Fruit fly (Drosophila melanogaster) whole organism, embryonic: ENCODE data around the gene CG1632.

Source experiments
- CG12391 ChIP-seq: fragments of 200-800 bp; sonication (Bioruptor generic); optimal IDR thresholded peaks from 3 replicates; lab custom pipeline; 2018; ENCODE audit warnings: missing biosample characterization, mild to moderate bottlenecking, missing genetic modification characterization, moderate library complexity
- CG13894 ChIP-seq: fragments of 200-800 bp; sonication (Bioruptor generic); optimal IDR thresholded peaks from 3 replicates; lab custom pipeline; 2018; ENCODE audit warnings: missing biosample characterization, mild to moderate bottlenecking, missing genetic modification characterization, moderate library complexity
- CG15073 ChIP-seq: fragments of 200-800 bp; sonication (Bioruptor generic); optimal IDR thresholded peaks from 2 replicates; lab custom pipeline; 2016; ENCODE audit warnings: missing biosample characterization, missing genetic modification characterization
- CG15479 ChIP-seq: fragments of 200-800 bp; sonication (Bioruptor generic); optimal IDR thresholded peaks from 3 replicates; lab custom pipeline; 2019; ENCODE audit warnings: missing biosample characterization, mild to moderate bottlenecking, missing genetic modification characterization, moderate library complexity
- CG1647 ChIP-seq: fragments of 200-800 bp; sonication (Bioruptor generic); optimal IDR thresholded peaks from 3 replicates; lab custom pipeline; 2016; ENCODE audit warnings: missing biosample characterization, missing genetic modification characterization
- CG17359 ChIP-seq: fragments of 200-800 bp; sonication (Bioruptor generic); optimal IDR thresholded peaks from 3 replicates; lab custom pipeline; 2018; ENCODE audit warnings: missing biosample characterization, mild to moderate bottlenecking, missing genetic modification characterization, moderate library complexity
- CG17385 ChIP-seq: fragments of 200-800 bp; sonication (Bioruptor generic); optimal IDR thresholded peaks from 3 replicates; lab custom pipeline; 2018; ENCODE audit warnings: missing biosample characterization, mild to moderate bottlenecking, missing genetic modification characterization
- CG2199 ChIP-seq: fragments of 200-800 bp; sonication (Bioruptor generic); IDR thresholded peaks from 3 replicates; pipeline ENCODE4 v1.3.6; 2022; ENCODE audit warnings: missing biosample characterization, missing genetic modification characterization
- CG3065 ChIP-seq: fragments of 200-800 bp; sonication (Bioruptor generic); optimal IDR thresholded peaks from 2 replicates; lab custom pipeline; 2016; ENCODE audit warnings: missing biosample characterization, missing genetic modification characterization
- CG3281 ChIP-seq: fragments of 200-800 bp; sonication (Bioruptor generic); optimal IDR thresholded peaks from 3 replicates; lab custom pipeline; 2017; ENCODE audit warnings: missing biosample characterization, mild to moderate bottlenecking, missing genetic modification characterization
- CG4360 ChIP-seq: fragments of 200-800 bp; sonication (Bioruptor generic); IDR thresholded peaks from 2 replicates; pipeline ENCODE4 v1.3.6; 2022; ENCODE audit warnings: missing biosample characterization, missing genetic modification characterization
- CG8924 ChIP-seq: fragments of 200-800 bp; optimal IDR thresholded peaks from 3 replicates; lab custom pipeline; 2019; ENCODE audit warnings: missing biosample characterization, mild to moderate bottlenecking, missing genetic modification characterization, moderate library complexity
- Deaf1 ChIP-seq: fragments of 200-800 bp; optimal IDR thresholded peaks from 3 replicates; lab custom pipeline; 2019; ENCODE audit warnings: missing biosample characterization, mild to moderate bottlenecking, missing genetic modification characterization, moderate library complexity
- Ets65A ChIP-seq: fragments of 200-800 bp; sonication (Bioruptor generic); peaks from one replicate; lab custom pipeline; 2016; ENCODE audit warnings: missing biosample characterization, missing genetic modification characterization
- HLH3B ChIP-seq: fragments of 200-800 bp; sonication (Bioruptor generic); IDR thresholded peaks from 2 replicates; pipeline ENCODE4 v1.3.6; 2022; ENCODE audit warnings: missing biosample characterization, missing genetic modification characterization
- Hr3 ChIP-seq: fragments of 200-800 bp; sonication (Bioruptor generic); optimal IDR thresholded peaks from 3 replicates; lab custom pipeline; 2016; ENCODE audit warnings: missing biosample characterization, missing genetic modification characterization
- Lhr ChIP-seq: fragments of 200-800 bp; sonication (Bioruptor generic); optimal IDR thresholded peaks from 3 replicates; lab custom pipeline; 2017; ENCODE audit warnings: mild to moderate bottlenecking, missing biosample characterization, missing genetic modification reagents, missing genetic modification characterization
- Lim3 ChIP-seq: fragments of 200-800 bp; sonication (Bioruptor generic); IDR thresholded peaks from 2 replicates; pipeline ENCODE4 v1.3.6; 2022; ENCODE audit warnings: missing biosample characterization, missing genetic modification characterization
- Nf-YC ChIP-seq: fragments of 200-800 bp; optimal IDR thresholded peaks from 3 replicates; lab custom pipeline; 2019; ENCODE audit warnings: missing biosample characterization, mild to moderate bottlenecking, missing genetic modification characterization, moderate library complexity
- Sox100B ChIP-seq: fragments of 200-800 bp; sonication (Bioruptor generic); optimal IDR thresholded peaks from 3 replicates; lab custom pipeline; 2018; ENCODE audit warnings: missing biosample characterization, mild to moderate bottlenecking, missing genetic modification characterization
- Tbp ChIP-seq: fragments of >200 bp; optimal IDR thresholded peaks from 2 replicates; lab custom pipeline; 2018; ENCODE audit warnings: missing biosample characterization, missing genetic modification characterization
- ac ChIP-seq: fragments of 200-800 bp; sonication (Bioruptor generic); optimal IDR thresholded peaks from 3 replicates; lab custom pipeline; 2017; ENCODE audit warnings: missing biosample characterization, mild to moderate bottlenecking, missing genetic modification characterization
- amos ChIP-seq: fragments of 200-800 bp; sonication (Bioruptor generic); IDR thresholded peaks from 2 replicates; pipeline ENCODE4 v1.3.6; 2022; ENCODE audit warnings: missing biosample characterization, missing genetic modification characterization; ENCODE audit not compliant: partially characterized antibody
- aop ChIP-seq: fragments of 200-800 bp; sonication (Bioruptor generic); IDR thresholded peaks from 2 replicates; pipeline ENCODE4 v1.3.6; 2022; ENCODE audit warnings: missing biosample characterization, missing genetic modification characterization
- ara ChIP-seq: fragments of 200-800 bp; sonication (Bioruptor generic); IDR thresholded peaks from 2 replicates; pipeline ENCODE4 v1.3.6; 2022; ENCODE audit warnings: missing biosample characterization, missing genetic modification characterization
- ash1 ChIP-seq: fragments of 200-800 bp; sonication (Bioruptor generic); optimal IDR thresholded peaks from 2 replicates; lab custom pipeline; 2018; ENCODE audit warnings: missing biosample characterization, mild to moderate bottlenecking, missing genetic modification characterization
- cg ChIP-seq: fragments of 200-800 bp; sonication (Bioruptor generic); optimal IDR thresholded peaks from 3 replicates; lab custom pipeline; 2019; ENCODE audit warnings: missing biosample characterization, mild to moderate bottlenecking, missing genetic modification characterization, moderate library complexity
- chn ChIP-seq: fragments of 200-800 bp; sonication (Bioruptor generic); optimal IDR thresholded peaks from 2 replicates; lab custom pipeline; 2016; ENCODE audit warnings: missing biosample characterization, missing genetic modification characterization
- dmrt11E ChIP-seq: fragments of 200-800 bp; sonication (Bioruptor generic); optimal IDR thresholded peaks from 3 replicates; lab custom pipeline; 2018; ENCODE audit warnings: missing biosample characterization, mild to moderate bottlenecking, missing genetic modification characterization, moderate library complexity
- fu2 ChIP-seq: fragments of 200-800 bp; sonication (Bioruptor generic); optimal IDR thresholded peaks from 2 replicates; lab custom pipeline; 2016; ENCODE audit warnings: missing biosample characterization, missing genetic modification characterization
- hbn ChIP-seq: fragments of 200-800 bp; sonication (Bioruptor generic); IDR thresholded peaks from 2 replicates; pipeline ENCODE4 v1.3.6; 2022; ENCODE audit warnings: missing biosample characterization, missing genetic modification characterization; ENCODE audit not compliant: partially characterized antibody
- luna ChIP-seq: fragments of 200-800 bp; sonication (Bioruptor generic); optimal IDR thresholded peaks from 2 replicates; lab custom pipeline; 2016; ENCODE audit warnings: missing biosample characterization, missing genetic modification characterization
- nerfin-2 ChIP-seq: fragments of 200-800 bp; sonication (Bioruptor generic); IDR thresholded peaks from 2 replicates; pipeline ENCODE4 v1.3.6; 2022; ENCODE audit warnings: missing biosample characterization, missing genetic modification characterization; ENCODE audit not compliant: partially characterized antibody
- nom ChIP-seq: fragments of 200-800 bp; sonication (Bioruptor generic); optimal IDR thresholded peaks from 2 replicates; lab custom pipeline; 2017; ENCODE audit warnings: missing biosample characterization, missing genetic modification characterization, mild to moderate bottlenecking, moderate library complexity, missing genetic modification reagents
- org-1 ChIP-seq: fragments of 200-800 bp; sonication (Bioruptor generic); optimal IDR thresholded peaks from 2 replicates; lab custom pipeline; 2017; ENCODE audit warnings: missing biosample characterization, missing genetic modification characterization
- p53 ChIP-seq: fragments of 200-800 bp; sonication (Bioruptor generic); optimal IDR thresholded peaks from 2 replicates; lab custom pipeline; 2016; ENCODE audit warnings: missing biosample characterization, missing genetic modification characterization
- pros ChIP-seq: fragments of 200-800 bp; sonication (Bioruptor generic); optimal IDR thresholded peaks from 3 replicates; lab custom pipeline; 2019; ENCODE audit warnings: missing biosample characterization, mild to moderate bottlenecking, missing genetic modification characterization, moderate library complexity
- pum ChIP-seq: fragments of 200-800 bp; sonication (Bioruptor generic); optimal IDR thresholded peaks from 2 replicates; lab custom pipeline; 2016; ENCODE audit warnings: missing biosample characterization, missing genetic modification characterization
- sens ChIP-seq: fragments of 200-800 bp; sonication (Bioruptor generic); peaks from one replicate; lab custom pipeline; 2016; ENCODE audit warnings: missing biosample characterization, missing genetic modification characterization
- sna ChIP-seq: fragments of 200-800 bp; sonication (Bioruptor generic); IDR thresholded peaks from 2 replicates; pipeline ENCODE4 v1.3.6; 2022; ENCODE audit warnings: missing biosample characterization, missing genetic modification characterization; ENCODE audit not compliant: partially characterized antibody
- sqz ChIP-seq: fragments of 200-800 bp; sonication (Bioruptor generic); optimal IDR thresholded peaks from 3 replicates; lab custom pipeline; 2018; ENCODE audit warnings: missing biosample characterization, mild to moderate bottlenecking, missing genetic modification characterization
- stwl ChIP-seq: fragments of 200-800 bp; sonication (Bioruptor generic); optimal IDR thresholded peaks from 3 replicates; lab custom pipeline; 2018; ENCODE audit warnings: missing biosample characterization, mild to moderate bottlenecking, missing genetic modification characterization, moderate library complexity
- tx ChIP-seq: fragments of 200-800 bp; sonication (Bioruptor generic); optimal IDR thresholded peaks from 2 replicates; lab custom pipeline; 2016; ENCODE audit warnings: missing biosample characterization, missing genetic modification characterization
- yki ChIP-seq: fragments of >200 bp; optimal IDR thresholded peaks from 3 replicates; lab custom pipeline; 2018
- z ChIP-seq: fragments of 200-800 bp; sonication (Bioruptor generic); IDR thresholded peaks from 3 replicates; pipeline ENCODE4 v1.3.6; 2022; ENCODE audit warnings: missing biosample characterization, missing genetic modification characterization
- zen ChIP-seq: fragments of 200-800 bp; sonication (Bioruptor generic); optimal IDR thresholded peaks from 3 replicates; lab custom pipeline; 2018; ENCODE audit warnings: missing biosample characterization, mild to moderate bottlenecking, missing genetic modification characterization, moderate library complexity

Gene CG1632

DNA sequence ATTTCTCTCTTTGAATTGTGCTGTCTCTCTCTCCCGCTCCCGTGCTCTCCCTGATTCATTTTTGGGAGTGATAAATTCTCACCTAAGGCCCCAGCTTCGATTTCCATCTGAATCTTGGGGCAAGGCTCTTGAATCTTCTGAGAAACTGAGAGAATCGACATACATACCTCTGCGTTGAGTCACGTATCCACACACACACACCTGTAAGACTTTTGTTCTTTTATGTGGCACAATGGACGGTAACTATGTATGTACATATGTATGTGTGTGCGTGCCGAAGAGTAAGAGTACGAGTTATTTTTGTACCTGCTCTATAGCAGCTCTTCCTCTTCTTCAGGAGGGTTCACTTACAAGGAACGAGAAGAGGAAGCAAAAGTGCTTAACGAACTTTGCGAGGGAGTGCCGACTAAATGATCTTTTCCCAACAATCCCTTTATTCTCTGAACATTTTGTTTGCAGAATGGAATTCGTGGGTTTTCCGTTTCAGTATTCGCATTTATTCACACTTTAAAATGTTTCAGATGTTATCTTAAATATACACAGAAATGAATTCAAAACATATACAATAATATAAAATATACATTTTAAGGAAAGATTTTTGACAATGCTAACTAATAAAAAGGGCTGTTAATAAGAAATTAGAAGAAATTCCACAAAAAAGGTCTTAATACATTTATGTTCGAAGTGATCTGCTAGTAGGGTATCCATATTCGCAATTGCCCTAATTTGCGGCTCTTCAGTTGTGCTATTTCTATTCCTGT, 37.2 kb upstream of the CG1632 start (continued):
- no peak for TF ChIP-seq Sox100B (GFP tag; lab: Kevin White, UChicago)
- TF ChIP-seq CG15073 (GFP tag; lab: Kevin White, UChicago): no peak
- TF ChIP-seq zen (tag; lab: Kevin White, UChicago): peak; percentile 56
- TF ChIP-seq CG1647 (GFP tag; lab: Kevin White, UChicago): no peak
- TF ChIP-seq org-1 (GFP tag; lab: Kevin White, UChicago): no peak
- TF ChIP-seq Lim3 (GFP tag; lab: Robert Waterston, UW): no peak
- no peak for TF ChIP-seq p53 (GFP tag; lab: Kevin White, UChicago)
- no peak for TF ChIP-seq hbn (GFP tag; lab: Robert Waterston, UW)
- peak; percentile 85 for TF ChIP-seq pros (GFP tag; lab: Kevin White, UChicago)
- TF ChIP-seq, all 482 proteins: peak for 16

DNA sequence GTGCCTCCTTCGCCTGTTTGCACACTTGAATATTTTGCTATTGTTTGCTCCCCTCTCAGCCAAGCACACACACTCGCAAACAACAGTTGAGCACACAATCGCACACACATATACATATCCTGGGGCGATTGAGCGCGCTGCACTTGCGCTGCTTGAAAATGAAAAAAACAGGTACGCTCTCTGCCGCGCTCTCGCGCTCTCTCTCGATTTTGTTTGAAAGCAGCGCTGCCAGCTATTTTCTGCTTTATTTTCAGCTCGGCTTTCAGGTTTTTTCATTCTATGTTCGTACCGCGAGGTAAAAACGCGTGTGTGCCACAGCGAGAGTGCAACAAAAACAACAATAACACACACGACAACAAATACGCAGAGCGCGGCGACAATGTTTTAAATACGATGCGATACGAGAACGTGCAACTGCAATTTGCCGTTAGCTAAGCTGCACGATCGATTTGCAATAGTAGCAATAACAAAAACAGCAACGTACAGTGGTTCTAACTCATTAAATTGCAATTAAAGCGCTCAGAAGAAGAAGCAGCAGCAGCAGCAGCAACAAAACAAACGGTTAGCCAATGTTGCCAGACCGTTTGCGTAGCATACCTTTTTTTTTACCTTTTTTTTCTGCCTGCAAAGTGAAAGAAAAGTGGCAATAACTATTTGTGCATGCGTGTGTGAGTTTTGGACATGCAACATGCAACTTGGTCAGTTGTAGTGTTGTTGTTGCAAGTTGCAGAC, 36.4 kb upstream of the CG1632 start:
- TF ChIP-seq sqz (GFP tag; lab: Kevin White, UChicago) (peak; percentile 67), nom (GFP tag; lab: Kevin White, UChicago) (peak; percentile 7), cg (peak; percentile 66), fu2 (no peak), nerfin-2 (GFP tag; lab: Robert Waterston, UW) (no peak), hbn (GFP tag; lab: Robert Waterston, UW) (no peak), CG17359 (no peak), HLH3B (GFP tag; lab: Robert Waterston, UW) (no peak), aop (GFP tag; lab: Robert Waterston, UW) (no peak), CG15479 (GFP tag; lab: Kevin White, UChicago) (peak; percentile 99), CG4360 (GFP tag; lab: Robert Waterston, UW) (peak; percentile 69), Ets65A (GFP tag; lab: Kevin White, UChicago) (no peak), sna (GFP tag; lab: Robert Waterston, UW) (0 out of 2 replicates have a peak, but pooled peaks have one; percentile 14), luna (no peak), Lhr (GFP tag; lab: Kevin White, UChicago) (no peak), tx (GFP tag; lab: Kevin White, UChicago) (no peak), CG17385 (GFP tag; lab: Kevin White, UChicago) (peak; percentile 63), z (GFP tag; lab: Robert Waterston, UW) (peak; percentile 45; the same call in 1 of the 3 replicates), Deaf1 (tag; lab: Kevin White, UChicago) (no peak), CG3281 (GFP tag; lab: Kevin White, UChicago) (no peak), CG13894 (tag; lab: Kevin White, UChicago) (no peak), sens (GFP tag; lab: Kevin White, UChicago) (peak; percentile 65), yki (lab: Kevin White, UChicago) (peak; percentile 57), pum (GFP tag; lab: Kevin White, UChicago) (no peak), ac (no peak), CG2199 (GFP tag; lab: Robert Waterston, UW) (0 out of 3 replicates have a peak, but pooled peaks have one; percentile 35), CG12391 (no peak), stwl (tag; lab: Kevin White, UChicago) (peak; percentile 11), ash1 (GFP tag; lab: Kevin White, UChicago) (no peak), CG15073 (GFP tag; lab: Kevin White, UChicago) (no peak), amos (GFP tag; lab: Robert Waterston, UW) (0 out of 2 replicates have a peak, but pooled peaks have one; percentile 4), ara (no peak), chn (GFP tag; lab: Kevin White, UChicago) (no peak), dmrt11E (no peak), Nf-YC (tag; lab: Kevin White, UChicago) (no peak), Tbp (GFP tag; lab: Kevin White, UChicago) (no peak), CG8924 (tag; lab: Kevin White, UChicago) (peak; percentile 8), CG3065 (GFP tag; lab: Kevin White, UChicago) (no peak), Hr3 (GFP tag; lab: Kevin White, UChicago) (no peak)
